Worm (Caenorhabditis elegans): ENCODE data around the gene osm-1.

DNA sequence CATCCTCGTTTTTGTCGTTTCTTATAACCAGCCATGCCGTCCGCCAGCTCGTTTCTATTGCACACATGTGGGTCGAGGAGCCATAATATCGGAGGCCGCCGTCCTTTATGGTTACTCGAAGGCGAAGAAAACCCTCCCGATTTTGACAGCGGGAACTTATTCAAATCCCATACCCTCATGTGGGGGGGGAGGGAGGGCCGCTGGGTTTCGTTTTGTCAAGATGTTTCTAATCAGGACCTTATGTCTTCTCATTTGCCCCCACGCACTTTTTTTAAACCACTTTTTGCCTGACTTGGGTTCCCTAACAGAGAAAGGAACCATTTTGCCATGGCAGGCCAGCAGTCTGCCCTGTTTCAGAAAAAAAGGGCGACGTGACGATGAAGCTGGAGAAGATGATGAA lies 8.0 kb upstream of the osm-1 start:
- TF ChIP-seq ztf-1 (GFP tag; conservative IDR thresholded peaks at IDR 0.05) (no peak), R02D3.7 (tag; optimal IDR thresholded peaks at IDR 0.05) (no peak), nhr-12 (tag; optimal IDR thresholded peaks at IDR 0.05) (no peak), fos-1 (tag; optimal IDR thresholded peaks at IDR 0.05) (no peak), zag-1 (tag; optimal IDR thresholded peaks at IDR 0.05) (no peak), nhr-77 (tag; optimal IDR thresholded peaks at IDR 0.05) (no peak), blmp-1 (tag; optimal IDR thresholded peaks at IDR 0.05; ENCODE audit: insufficient read depth) (no peak), lin-13 (GFP tag; optimal IDR thresholded peaks at IDR 0.05) (no peak), Y55F3AM.14 (GFP tag; optimal IDR thresholded peaks at IDR 0.05) (no peak), nhr-237 (tag; optimal IDR thresholded peaks at IDR 0.05) (no peak), nhr-10 (tag; optimal IDR thresholded peaks at IDR 0.05) (no peak), egl-27 (tag; optimal IDR thresholded peaks at IDR 0.05) (no peak), unc-62 (GFP tag; optimal IDR thresholded peaks at IDR 0.05) (no peak), aly-2 (tag; optimal IDR thresholded peaks at IDR 0.05) (no peak)
